Worm (Caenorhabditis elegans) whole organism, late embryonic: ENCODE data around the gene B0302.2.

Source experiments
- K02D7.2 ChIP-seq: sonication (generic microtip); optimal IDR thresholded peaks from 2 replicates; lab custom pipeline; 2017; ENCODE audit warnings: mild to moderate bottlenecking, missing genetic modification characterization, missing compliant biosample characterization
- ets-4 ChIP-seq: sonication (generic microtip); optimal IDR thresholded peaks from 2 replicates; lab custom pipeline; 2016; ENCODE audit warnings: missing genetic modification characterization, missing compliant biosample characterization
- rnt-1 ChIP-seq: sonication (generic microtip); optimal IDR thresholded peaks from 2 replicates; lab custom pipeline; 2016; ENCODE audit warnings: missing genetic modification characterization, missing compliant biosample characterization

B0302.2 gene

DNA sequence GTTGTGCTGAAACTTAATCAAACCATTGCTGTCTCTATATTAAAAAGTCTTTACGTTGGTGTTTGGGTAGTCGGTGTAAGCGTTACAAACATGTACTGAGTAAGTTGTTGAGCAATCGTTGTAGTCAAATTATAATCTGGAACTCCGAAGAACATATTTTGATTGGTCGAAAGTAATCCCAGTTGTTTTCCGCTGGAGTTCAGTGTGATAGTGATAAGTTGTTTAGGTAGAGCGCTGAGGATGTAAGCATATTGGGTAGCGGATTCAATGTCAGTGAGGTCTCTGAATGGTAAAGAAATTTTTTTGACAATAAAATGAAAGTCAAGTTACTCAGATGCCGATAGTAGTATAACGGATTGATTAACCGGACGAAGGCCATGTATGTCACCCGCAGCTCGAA is 49.0 kb downstream of the B0302.2 start (continued):
- TF ChIP-seq K02D7.2 (tag; lab: Kevin White, UChicago) (no peak), ets-4 (no peak), rnt-1 (tag; lab: Kevin White, UChicago) (no peak)
